Fruit fly (Drosophila melanogaster): ENCODE data around the gene RNaseX25.

RNaseX25 gene

DNA sequence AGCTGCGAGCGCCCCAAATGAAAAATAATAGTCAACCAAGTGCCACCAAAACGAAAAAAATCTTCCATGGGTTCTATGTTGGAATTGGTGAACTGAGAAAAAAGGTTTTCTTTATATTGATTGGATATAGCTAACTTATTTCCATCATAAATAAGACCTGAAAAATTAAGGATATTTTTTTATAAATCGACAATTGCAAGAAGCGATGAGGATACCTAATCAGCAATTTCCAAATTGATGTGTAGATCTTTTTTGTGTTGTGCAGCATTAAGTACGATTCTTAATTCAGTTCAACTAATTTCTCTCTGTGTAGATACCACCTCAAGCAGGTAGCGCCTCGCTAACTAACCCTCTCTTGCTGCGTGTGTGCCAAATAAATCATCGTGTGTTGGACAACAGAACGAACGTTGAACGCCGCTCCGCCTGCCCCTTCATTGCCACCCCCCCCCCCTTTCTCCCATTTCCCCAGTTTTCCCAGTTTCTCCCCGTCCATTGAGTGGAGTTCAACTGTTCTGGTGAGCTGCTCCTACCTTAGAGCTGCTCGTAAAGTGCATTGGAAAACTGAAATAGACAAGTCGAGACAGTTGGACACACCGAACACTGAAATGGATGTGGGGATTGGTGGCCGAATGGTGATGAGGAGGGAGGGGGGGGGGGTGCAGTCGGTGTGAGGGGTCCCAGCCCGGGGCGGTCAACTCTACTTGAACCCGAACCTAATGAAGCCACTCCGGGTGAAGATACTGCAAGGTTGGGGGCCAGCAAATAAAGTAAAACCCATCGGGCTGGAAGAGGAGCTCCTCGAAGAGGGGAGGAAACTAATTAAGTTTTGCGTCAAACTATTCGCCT lies 18.7 kb downstream of the RNaseX25 start (continued):
- TF ChIP-seq CG5953 (GFP tag; IDR thresholded peaks at IDR 0.05) (no peak), bab2 (GFP tag; optimal IDR thresholded peaks at IDR 0.05) (no peak), CG8290 (GFP tag; optimal IDR thresholded peaks at IDR 0.05) (peak; percentile 55), CG8290 (tag; optimal IDR thresholded peaks at IDR 0.05) (no peak), sc (optimal IDR thresholded peaks at IDR 0.05) (no peak), sc (GFP tag; optimal IDR thresholded peaks at IDR 0.05) (peak; percentile 75), CG2712 (tag; optimal IDR thresholded peaks at IDR 0.05) (peak; percentile 92), NC2α (GFP tag; optimal IDR thresholded peaks at IDR 0.05) (peak; percentile 21), klu (GFP tag; IDR thresholded peaks at IDR 0.05) (no peak), Gug (GFP tag; IDR thresholded peaks at IDR 0.05) (peak; percentile 27; the same call in 2 of the 4 replicates), az2 (GFP tag; optimal IDR thresholded peaks at IDR 0.05) (peak; percentile 68), PHDP (tag; optimal IDR thresholded peaks at IDR 0.05) (peak; percentile 72), CG6689 (GFP tag; IDR thresholded peaks at IDR 0.05) (peak; percentile 68), CG15696 (tag; optimal IDR thresholded peaks at IDR 0.05) (peak; percentile 86), CG17385 (GFP tag; optimal IDR thresholded peaks at IDR 0.05) (peak; percentile 68), gcm2 (GFP tag; optimal IDR thresholded peaks at IDR 0.05) (peak; percentile 24), CG31365 (tag; optimal IDR thresholded peaks at IDR 0.05) (no peak), oc (tag; optimal IDR thresholded peaks at IDR 0.05) (peak; percentile 47), zfh1 (GFP tag; IDR thresholded peaks at IDR 0.05) (peak; percentile 87), Dek (tag; optimal IDR thresholded peaks at IDR 0.05) (no peak), CG1602 (GFP tag; optimal IDR thresholded peaks at IDR 0.05) (peak; percentile 55), nmo (GFP tag; optimal IDR thresholded peaks at IDR 0.05) (peak; percentile 97), CG4424 (GFP tag; optimal IDR thresholded peaks at IDR 0.05) (peak; percentile 85), CG9817 (tag; optimal IDR thresholded peaks at IDR 0.05) (peak; percentile 20), ranshi (GFP tag; IDR thresholded peaks at IDR 0.05) (no peak), CG11723 (GFP tag; optimal IDR thresholded peaks at IDR 0.05) (peak; percentile 62), dmrt99B (tag; optimal IDR thresholded peaks at IDR 0.05) (peak; percentile 76), CG30020 (tag; optimal IDR thresholded peaks at IDR 0.05) (peak; percentile 19), CG18476 (GFP tag; optimal IDR thresholded peaks at IDR 0.05) (peak; percentile 62), CG3407 (GFP tag; optimal IDR thresholded peaks at IDR 0.05) (peak; percentile 42), tin (GFP tag; optimal IDR thresholded peaks at IDR 0.05) (peak; percentile 63), CG4617 (GFP tag; optimal IDR thresholded peaks at IDR 0.05; ENCODE audit: borderline replicate concordance) (peak; percentile 30), stwl (tag; optimal IDR thresholded peaks at IDR 0.05) (peak; percentile 41), gsb-n (tag; optimal IDR thresholded peaks at IDR 0.05) (peak; percentile 77), fd3F (GFP tag; optimal IDR thresholded peaks at IDR 0.05) (no peak), CG10274 (GFP tag; optimal IDR thresholded peaks at IDR 0.05) (peak; percentile 6), CG2199 (GFP tag; IDR thresholded peaks at IDR 0.05) (peak; percentile 66; the same call in 1 of the 3 replicates), nau (GFP tag; optimal IDR thresholded peaks at IDR 0.05) (peak; percentile 56), CG17829 (tag; optimal IDR thresholded peaks at IDR 0.05) (peak; percentile 84), CG6765 (GFP tag; optimal IDR thresholded peaks at IDR 0.05) (peak; percentile 14), tio (GFP tag; optimal IDR thresholded peaks at IDR 0.05) (peak; percentile 40), Oli (tag; optimal IDR thresholded peaks at IDR 0.05) (peak; percentile 77), fu2 (GFP tag; optimal IDR thresholded peaks at IDR 0.05) (no peak), CG15269 (tag; optimal IDR thresholded peaks at IDR 0.05) (peak; percentile 34), NC2β (GFP tag; optimal IDR thresholded peaks at IDR 0.05) (peak; percentile 36), Side (GFP tag; optimal IDR thresholded peaks at IDR 0.05) (peak; percentile 70), Hmx (GFP tag; optimal IDR thresholded peaks at IDR 0.05) (no peak), CG16815 (GFP tag; optimal IDR thresholded peaks at IDR 0.05) (peak; percentile 69), p53 (GFP tag; optimal IDR thresholded peaks at IDR 0.05) (no peak), chm (GFP tag; IDR thresholded peaks at IDR 0.05) (peak; percentile 42; the same call in 1 of the 2 replicates)

All from whole organism, embryonic.